Fruit fly (Drosophila melanogaster) whole organism, embryonic: ENCODE data around the gene drn.
A peak's percentile ranks its signal among the peaks of the same experiment; 100 is the strongest.

Experiments used
- Atf-2 ChIP-seq: fragments of 200-800 bp; sonication (Bioruptor generic); optimal IDR thresholded peaks from 2 replicates; lab custom pipeline; 2016; ENCODE audit warnings: missing biosample characterization, missing genetic modification characterization
- CG10543 ChIP-seq: fragments of 200-800 bp; sonication (Bioruptor generic); optimal IDR thresholded peaks from 3 replicates; lab custom pipeline; 2017; ENCODE audit warnings: missing biosample characterization, mild to moderate bottlenecking, missing genetic modification characterization, moderate library complexity
- CG10654 ChIP-seq: fragments of 200-800 bp; sonication (Bioruptor generic); optimal IDR thresholded peaks from 2 replicates; lab custom pipeline; 2016; ENCODE audit warnings: missing biosample characterization, missing genetic modification characterization
- CG11398 ChIP-seq: fragments of 200-800 bp; sonication (Bioruptor generic); optimal IDR thresholded peaks from 2 replicates; lab custom pipeline; 2016; ENCODE audit warnings: missing biosample characterization, missing genetic modification characterization
- CG11695 ChIP-seq: fragments of 200-800 bp; sonication (Bioruptor generic); IDR thresholded peaks from 3 replicates; pipeline ENCODE4 v1.3.6; 2022; ENCODE audit warnings: missing biosample characterization, missing genetic modification characterization
- CG12391 ChIP-seq: fragments of 200-800 bp; sonication (Bioruptor generic); optimal IDR thresholded peaks from 3 replicates; lab custom pipeline; 2018; ENCODE audit warnings: missing biosample characterization, mild to moderate bottlenecking, missing genetic modification characterization, moderate library complexity
- CG13424 ChIP-seq: fragments of 200-800 bp; sonication (Bioruptor generic); optimal IDR thresholded peaks from 2 replicates; lab custom pipeline; 2019; ENCODE audit warnings: missing biosample characterization, mild to moderate bottlenecking, missing genetic modification characterization, moderate library complexity
- CG13894 ChIP-seq: fragments of 200-800 bp; sonication (Bioruptor generic); optimal IDR thresholded peaks from 3 replicates; lab custom pipeline; 2018; ENCODE audit warnings: missing biosample characterization, mild to moderate bottlenecking, missing genetic modification characterization, moderate library complexity
- CG14014 ChIP-seq: fragments of 200-800 bp; sonication (Bioruptor generic); IDR thresholded peaks from 2 replicates; pipeline ENCODE4 v1.3.6; 2022; ENCODE audit warnings: missing biosample characterization, missing genetic modification characterization
- CG14441 ChIP-seq: fragments of 200-800 bp; sonication (Bioruptor generic); IDR thresholded peaks from 2 replicates; pipeline ENCODE4 v1.3.6; 2022; ENCODE audit warnings: missing biosample characterization, missing genetic modification characterization
- CG17328 ChIP-seq: fragments of 200-800 bp; sonication (Bioruptor generic); IDR thresholded peaks from 2 replicates; pipeline ENCODE4 v1.3.6; 2022; ENCODE audit warnings: missing biosample characterization, missing genetic modification characterization
- CG17802 ChIP-seq: fragments of 200-800 bp; sonication (Bioruptor generic); optimal IDR thresholded peaks from 2 replicates; lab custom pipeline; 2018; ENCODE audit warnings: missing biosample characterization, mild to moderate bottlenecking, missing genetic modification characterization, moderate library complexity
- CG18619 ChIP-seq: fragments of 200-800 bp; sonication (Bioruptor generic); optimal IDR thresholded peaks from 3 replicates; lab custom pipeline; 2017; ENCODE audit warnings: missing biosample characterization, mild to moderate bottlenecking, missing genetic modification characterization
- CG2875 ChIP-seq: fragments of 200-800 bp; sonication (Bioruptor generic); optimal IDR thresholded peaks from 2 replicates; lab custom pipeline; 2017; ENCODE audit warnings: missing biosample characterization, mild to moderate bottlenecking, missing genetic modification characterization, missing genetic modification reagents
- CG2889 ChIP-seq: fragments of 200-800 bp; sonication (Bioruptor generic); IDR thresholded peaks from 3 replicates; pipeline ENCODE4 v1.3.6; 2022; ENCODE audit warnings: missing biosample characterization, missing genetic modification characterization
- CG30020 ChIP-seq: fragments of 200-800 bp; optimal IDR thresholded peaks from 2 replicates; lab custom pipeline; 2019; ENCODE audit warnings: missing biosample characterization, mild to moderate bottlenecking, missing genetic modification characterization, moderate library complexity
- CG31224 ChIP-seq: fragments of 200-800 bp; sonication (Bioruptor generic); IDR thresholded peaks from 2 replicates; pipeline ENCODE4 v1.3.6; 2022; ENCODE audit warnings: missing biosample characterization, missing genetic modification characterization
- CG3163 ChIP-seq: fragments of 200-800 bp; sonication (Bioruptor generic); optimal IDR thresholded peaks from 3 replicates; lab custom pipeline; 2016; ENCODE audit warnings: missing biosample characterization, missing genetic modification characterization
- CG32772 ChIP-seq: fragments of 200-800 bp; sonication (Bioruptor generic); IDR thresholded peaks from 2 replicates; pipeline ENCODE4 v1.3.6; 2022; ENCODE audit warnings: missing biosample characterization, missing genetic modification characterization
- CG3407 ChIP-seq: fragments of 200-800 bp; sonication (Bioruptor generic); optimal IDR thresholded peaks from 2 replicates; lab custom pipeline; 2018; ENCODE audit warnings: missing biosample characterization, mild to moderate bottlenecking, missing genetic modification characterization
- CG4820 ChIP-seq: fragments of 200-800 bp; sonication (Bioruptor generic); optimal IDR thresholded peaks from 3 replicates; lab custom pipeline; 2016; ENCODE audit warnings: missing biosample characterization, missing genetic modification characterization
- CG6254 ChIP-seq: fragments of 200-800 bp; sonication (Bioruptor generic); optimal IDR thresholded peaks from 3 replicates; lab custom pipeline; 2017; ENCODE audit warnings: mild to moderate bottlenecking, missing biosample characterization, missing genetic modification reagents, missing genetic modification characterization
- CG6791 ChIP-seq: fragments of 200-800 bp; sonication (Bioruptor generic); IDR thresholded peaks from 3 replicates; pipeline ENCODE4 v1.3.6; 2022; ENCODE audit warnings: missing biosample characterization, missing genetic modification characterization; ENCODE audit not compliant: partially characterized antibody
- CG7271 ChIP-seq: fragments of 200-800 bp; sonication (Bioruptor generic); optimal IDR thresholded peaks from 2 replicates; lab custom pipeline; 2018; ENCODE audit warnings: missing biosample characterization, mild to moderate bottlenecking, missing genetic modification characterization, moderate library complexity
- CG8290 ChIP-seq, 3 experiments: fragments of 200-800 bp; sonication (Bioruptor generic); optimal IDR thresholded peaks; 2 replicates each; lab custom pipeline; 2016 to 2019; ENCODE audit warnings: missing biosample characterization in 3 of 3, missing genetic modification characterization in 3 of 3, mild to moderate bottlenecking in 2 of 3, moderate library complexity in 1 of 3
- Fer3 ChIP-seq: fragments of 200-800 bp; sonication (Bioruptor generic); optimal IDR thresholded peaks from 2 replicates; lab custom pipeline; 2018; ENCODE audit warnings: missing biosample characterization, mild to moderate bottlenecking, missing genetic modification characterization, moderate library complexity
- GATAe ChIP-seq: fragments of 200-800 bp; sonication (Bioruptor generic); conservative IDR thresholded peaks from 2 replicates; pipeline ENCODE4 v1.3.6; 2022; ENCODE audit warnings: missing biosample characterization, missing genetic modification characterization
- HHEX ChIP-seq: fragments of 200-800 bp; sonication (Bioruptor generic); optimal IDR thresholded peaks from 3 replicates; lab custom pipeline; 2017; ENCODE audit warnings: missing biosample characterization, mild to moderate bottlenecking, missing genetic modification characterization, missing genetic modification reagents
- Hmx ChIP-seq: fragments of 200-800 bp; sonication (Bioruptor generic); optimal IDR thresholded peaks from 2 replicates; lab custom pipeline; 2016; ENCODE audit warnings: missing biosample characterization, missing genetic modification characterization
- Lpt ChIP-seq: fragments of >200 bp; optimal IDR thresholded peaks from 2 replicates; lab custom pipeline; 2018; ENCODE audit warnings: missing biosample characterization, missing genetic modification characterization
- MTF-1 ChIP-seq: fragments of 200-800 bp; sonication (Bioruptor generic); optimal IDR thresholded peaks from 2 replicates; lab custom pipeline; 2018; ENCODE audit warnings: missing biosample characterization, mild to moderate bottlenecking, missing genetic modification characterization, borderline replicate concordance
- Nf-YC ChIP-seq: fragments of 200-800 bp; optimal IDR thresholded peaks from 3 replicates; lab custom pipeline; 2019; ENCODE audit warnings: missing biosample characterization, mild to moderate bottlenecking, missing genetic modification characterization, moderate library complexity
- ase ChIP-seq: fragments of 200-800 bp; sonication (Bioruptor generic); IDR thresholded peaks from 3 replicates; pipeline ENCODE4 v1.3.6; 2022; ENCODE audit warnings: missing biosample characterization, missing genetic modification characterization
- bigmax ChIP-seq: fragments of 200-800 bp; sonication (Bioruptor generic); optimal IDR thresholded peaks from 2 replicates; lab custom pipeline; 2018; ENCODE audit warnings: missing biosample characterization, mild to moderate bottlenecking, missing genetic modification characterization
- btn ChIP-seq: fragments of 200-800 bp; sonication (Bioruptor generic); optimal IDR thresholded peaks from 2 replicates; lab custom pipeline; 2016; ENCODE audit warnings: missing biosample characterization, missing genetic modification characterization
- corto ChIP-seq: fragments of 200-800 bp; sonication (Bioruptor generic); optimal IDR thresholded peaks from 2 replicates; lab custom pipeline; 2016; ENCODE audit warnings: missing biosample characterization, mild to moderate bottlenecking, missing genetic modification characterization, moderate library complexity
- ems ChIP-seq: fragments of 200-800 bp; sonication (Bioruptor generic); optimal IDR thresholded peaks from 3 replicates; lab custom pipeline; 2016; ENCODE audit warnings: missing biosample characterization, missing genetic modification characterization
- gfzf ChIP-seq: fragments of 200-800 bp; sonication (Bioruptor generic); optimal IDR thresholded peaks from 2 replicates; lab custom pipeline; 2016; ENCODE audit warnings: missing biosample characterization, mild to moderate bottlenecking, missing genetic modification characterization, moderate library complexity
- gsb ChIP-seq: fragments of 200-800 bp; sonication (Bioruptor generic); IDR thresholded peaks from 2 replicates; pipeline ENCODE4 v1.3.6; 2022; ENCODE audit warnings: missing biosample characterization, missing genetic modification characterization
- gt ChIP-seq: fragments of 200-800 bp; sonication (Bioruptor generic); IDR thresholded peaks from 2 replicates; pipeline ENCODE4 v1.3.6; 2022; ENCODE audit warnings: missing biosample characterization, missing genetic modification characterization
- kni ChIP-seq: fragments of 200-800 bp; sonication (Bioruptor generic); optimal IDR thresholded peaks from 3 replicates; lab custom pipeline; 2017; ENCODE audit warnings: mild to moderate bottlenecking, missing biosample characterization, missing genetic modification reagents, missing genetic modification characterization
- mam ChIP-seq: fragments of 200-800 bp; sonication (Bioruptor generic); optimal IDR thresholded peaks from 3 replicates; lab custom pipeline; 2016; ENCODE audit warnings: missing biosample characterization, missing genetic modification characterization
- oc ChIP-seq: fragments of 200-800 bp; sonication (Bioruptor generic); optimal IDR thresholded peaks from 2 replicates; lab custom pipeline; 2018; ENCODE audit warnings: missing biosample characterization, mild to moderate bottlenecking, missing genetic modification characterization, moderate library complexity
- pb ChIP-seq: fragments of 200-800 bp; sonication (Bioruptor generic); optimal IDR thresholded peaks from 3 replicates; lab custom pipeline; 2016; ENCODE audit warnings: missing biosample characterization, missing genetic modification characterization
- rib ChIP-seq: fragments of 200-800 bp; sonication (Bioruptor generic); IDR thresholded peaks from 2 replicates; pipeline ENCODE4 v1.3.6; 2022; ENCODE audit warnings: missing biosample characterization, missing genetic modification characterization
- sima ChIP-seq: fragments of 200-800 bp; sonication (Bioruptor generic); optimal IDR thresholded peaks from 2 replicates; lab custom pipeline; 2016; ENCODE audit warnings: missing biosample characterization, missing genetic modification characterization
- stc ChIP-seq: fragments of 200-800 bp; sonication (Bioruptor generic); IDR thresholded peaks from 2 replicates; pipeline ENCODE4 v1.3.6; 2022; ENCODE audit warnings: missing biosample characterization, missing genetic modification characterization
- trem ChIP-seq: fragments of 200-800 bp; optimal IDR thresholded peaks from 3 replicates; lab custom pipeline; 2019; ENCODE audit warnings: missing biosample characterization, mild to moderate bottlenecking, missing genetic modification characterization, moderate library complexity
- vfl ChIP-seq: fragments of 200-800 bp; sonication (Bioruptor generic); optimal IDR thresholded peaks from 2 replicates; lab custom pipeline; 2016; ENCODE audit warnings: missing biosample characterization, missing genetic modification characterization
- wdn ChIP-seq: fragments of 200-800 bp; sonication (Bioruptor generic); IDR thresholded peaks from 2 replicates; pipeline ENCODE4 v1.3.6; 2022; ENCODE audit warnings: missing biosample characterization, missing genetic modification characterization

Gene drn

DNA sequence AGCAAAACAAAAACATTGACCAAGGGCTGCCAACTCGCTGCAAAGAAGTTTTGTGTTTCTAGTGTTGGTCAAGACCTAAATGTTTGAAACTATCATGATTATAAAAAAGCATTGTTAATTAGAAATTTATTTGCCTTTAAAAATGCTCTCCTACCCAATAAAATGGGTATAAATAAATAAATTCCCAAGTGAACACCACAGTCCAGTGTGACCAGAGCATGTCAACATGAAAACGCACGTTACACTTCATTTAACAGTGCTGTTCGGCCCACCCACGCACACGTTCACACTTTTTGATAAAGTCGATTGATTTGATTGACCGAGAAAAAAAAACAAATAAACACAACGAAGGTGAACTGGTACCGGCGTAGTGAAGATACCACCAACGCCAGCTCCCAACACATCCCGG is 64.1 kb downstream of the drn start, which contains the start of the genes CG9356, BBIP1 and CG8135 (continued):
- peak; percentile 64 for TF ChIP-seq CG17328 (GFP tag; lab: Robert Waterston, UW)
- peak; percentile 39 for TF ChIP-seq CG18619 (GFP tag; lab: Kevin White, UChicago)
- TF ChIP-seq CG32772 (GFP tag; lab: Robert Waterston, UW) = peak; percentile 69
- no peak for TF ChIP-seq bigmax
- peak; percentile 98 for TF ChIP-seq gfzf (GFP tag; lab: Kevin White, UChicago)
- TF ChIP-seq CG13424 (tag; lab: Kevin White, UChicago) = peak; percentile 71
- TF ChIP-seq Fer3 = peak; percentile 64
- TF ChIP-seq CG11398 (GFP tag; lab: Kevin White, UChicago) = peak; percentile 53
- TF ChIP-seq CG3407 (GFP tag; lab: Kevin White, UChicago) = peak; percentile 45
- TF ChIP-seq CG7271 (tag; lab: Kevin White, UChicago) = peak; percentile 76
- peak; percentile 100 for TF ChIP-seq trem (tag; lab: Kevin White, UChicago)
- TF ChIP-seq sima = peak; percentile 61
- no peak for TF ChIP-seq CG13894 (tag; lab: Kevin White, UChicago)
- peak; percentile 39 for TF ChIP-seq MTF-1 (GFP tag; lab: Kevin White, UChicago)
- TF ChIP-seq GATAe (GFP tag; lab: Robert Waterston, UW) = no peak
- no peak for TF ChIP-seq Nf-YC (tag; lab: Kevin White, UChicago)
- TF ChIP-seq gt (GFP tag; lab: Robert Waterston, UW) = no peak
- peak; percentile 41; the same call in 1 of the 2 replicates for TF ChIP-seq stc (GFP tag; lab: Robert Waterston, UW)
- TF ChIP-seq Lpt (GFP tag; lab: Kevin White, UChicago) = no peak
- peak; percentile 59 for TF ChIP-seq HHEX (GFP tag; lab: Kevin White, UChicago)
- TF ChIP-seq corto (GFP tag; lab: Kevin White, UChicago) = no peak
- TF ChIP-seq CG14014 (GFP tag; lab: Robert Waterston, UW) = no peak
- TF ChIP-seq CG6791 (GFP tag; lab: Robert Waterston, UW) = peak; percentile 41; the same call in 1 of the 3 replicates
- TF ChIP-seq gsb (GFP tag; lab: Robert Waterston, UW) = no peak; the same call in 1 of the 2 replicates
- TF ChIP-seq oc (tag; lab: Kevin White, UChicago) = no peak
- TF ChIP-seq CG12391 (tag; lab: Kevin White, UChicago) = peak; percentile 87
- TF ChIP-seq Atf-2 (GFP tag; lab: Kevin White, UChicago) = peak; percentile 57
- peak; percentile 65 for TF ChIP-seq CG4820 (GFP tag; lab: Kevin White, UChicago)
- TF ChIP-seq CG11695 (GFP tag; lab: Robert Waterston, UW) = peak; percentile 55; the same call in 1 of the 3 replicates
- TF ChIP-seq CG10654 (GFP tag; lab: Kevin White, UChicago) = peak; percentile 78
- TF ChIP-seq CG31224 = peak; percentile 18; the same call in 1 of the 2 replicates
- 0 out of 3 replicates have a peak, but pooled peaks have one; percentile 34 for TF ChIP-seq CG2889 (GFP tag; lab: Robert Waterston, UW)
- peak; percentile 84 for TF ChIP-seq CG8290 (GFP tag; optimal IDR thresholded peaks at IDR 0.05; lab: Kevin White, UChicago)
- TF ChIP-seq CG8290 (tag; optimal IDR thresholded peaks at IDR 0.05; lab: Kevin White, UChicago) = peak in 1 of 2 experiments; percentile 82
- TF ChIP-seq Hmx (GFP tag; lab: Kevin White, UChicago) = no peak
- TF ChIP-seq pb (GFP tag; lab: Kevin White, UChicago) = peak; percentile 23
- peak; percentile 82 for TF ChIP-seq kni (GFP tag; lab: Kevin White, UChicago)
- TF ChIP-seq CG6254 (GFP tag; lab: Kevin White, UChicago) = peak; percentile 56
- TF ChIP-seq CG3163 (GFP tag; lab: Kevin White, UChicago) = peak; percentile 54
- TF ChIP-seq vfl = peak; percentile 69
- no peak for TF ChIP-seq rib
- TF ChIP-seq wdn (GFP tag; lab: Robert Waterston, UW) = no peak
- TF ChIP-seq ase (GFP tag; lab: Robert Waterston, UW) = no peak
- peak; percentile 63 for TF ChIP-seq btn (GFP tag; lab: Kevin White, UChicago)
- TF ChIP-seq mam (GFP tag; lab: Kevin White, UChicago) = peak; percentile 86
- TF ChIP-seq CG2875 (GFP tag; lab: Kevin White, UChicago) = peak; percentile 32
- peak; percentile 50 for TF ChIP-seq CG10543 (GFP tag; lab: Kevin White, UChicago)
- TF ChIP-seq CG17802 = peak; percentile 25
- TF ChIP-seq ems (GFP tag; lab: Kevin White, UChicago) = peak; percentile 80
- TF ChIP-seq CG30020 = peak; percentile 59
- peak; percentile 45; the same call in 1 of the 2 replicates for TF ChIP-seq CG14441 (GFP tag; lab: Robert Waterston, UW)
